Worm (Caenorhabditis elegans) whole organism, late embryonic: ENCODE measurements around the gene srp-3.

Experiments used
- C08G9.2 ChIP-seq: sonication (generic microtip); optimal IDR thresholded peaks from 2 replicates; lab custom pipeline; 2016; ENCODE audit warnings: mild to moderate bottlenecking, missing genetic modification characterization, moderate library complexity, missing compliant biosample characterization
- C38D4.7 ChIP-seq: fragments of 200-800 bp; sonication (Bioruptor generic); optimal IDR thresholded peaks from 2 replicates; lab custom pipeline; 2018; ENCODE audit warnings: mild to moderate bottlenecking, missing genetic modification characterization, moderate library complexity, missing compliant biosample characterization
- F13H6.1 ChIP-seq: sonication (generic microtip); optimal IDR thresholded peaks from 2 replicates; lab custom pipeline; 2016; ENCODE audit warnings: missing genetic modification characterization, missing compliant biosample characterization
- K02D7.2 ChIP-seq: sonication (generic microtip); optimal IDR thresholded peaks from 2 replicates; lab custom pipeline; 2017; ENCODE audit warnings: mild to moderate bottlenecking, missing genetic modification characterization, missing compliant biosample characterization
- K09A11.1 ChIP-seq: sonication (generic microtip); optimal IDR thresholded peaks from 2 replicates; lab custom pipeline; 2017; ENCODE audit warnings: antibody characterized with exemption, mild to moderate bottlenecking, missing genetic modification characterization, missing compliant biosample characterization; ENCODE audit not compliant: insufficient read depth
- T23F11.4 ChIP-seq: fragments of 200-800 bp; sonication (Bioruptor generic); optimal IDR thresholded peaks from 2 replicates; lab custom pipeline; 2018; ENCODE audit warnings: mild to moderate bottlenecking, missing genetic modification characterization, missing compliant biosample characterization
- Y22D7AL.16 ChIP-seq: sonication (generic microtip); optimal IDR thresholded peaks from 2 replicates; lab custom pipeline; 2016; ENCODE audit warnings: missing genetic modification characterization, missing compliant biosample characterization
- ama-1 ChIP-seq: fragments of 150-350 bp; optimal IDR thresholded peaks from 2 replicates; lab custom pipeline; 2014
- ceh-19 ChIP-seq: fragments of 200-800 bp; sonication (Bioruptor generic); optimal IDR thresholded peaks from 2 replicates; lab custom pipeline; 2018; ENCODE audit warnings: mild to moderate bottlenecking, missing genetic modification characterization, missing compliant biosample characterization
- ceh-2 ChIP-seq: sonication (generic microtip); optimal IDR thresholded peaks from 2 replicates; lab custom pipeline; 2016; ENCODE audit warnings: missing genotype, missing genetic modification characterization, missing compliant biosample characterization
- ceh-22 ChIP-seq: sonication (generic microtip); optimal IDR thresholded peaks from 2 replicates; lab custom pipeline; 2017; ENCODE audit warnings: missing biosample characterization, missing genetic modification characterization
- ceh-24 ChIP-seq: sonication (generic microtip); optimal IDR thresholded peaks from 2 replicates; lab custom pipeline; 2016; ENCODE audit warnings: mild to moderate bottlenecking, missing genetic modification characterization, missing compliant biosample characterization
- ceh-30 ChIP-seq: fragments of 150-350 bp; optimal IDR thresholded peaks from 2 replicates; lab custom pipeline; 2014; ENCODE audit warnings: missing biosample characterization, missing genetic modification characterization
- ceh-34 ChIP-seq: sonication (generic microtip); optimal IDR thresholded peaks from 2 replicates; lab custom pipeline; 2016; ENCODE audit warnings: mild to moderate bottlenecking, missing genetic modification characterization, missing compliant biosample characterization
- ceh-48 ChIP-seq: sonication (generic microtip); optimal IDR thresholded peaks from 2 replicates; lab custom pipeline; 2016; ENCODE audit warnings: missing genetic modification characterization, inconsistent platforms, missing compliant biosample characterization
- dve-1 ChIP-seq: sonication (generic microtip); optimal IDR thresholded peaks from 2 replicates; lab custom pipeline; 2017; ENCODE audit warnings: antibody characterized with exemption, mild to moderate bottlenecking, missing genetic modification characterization, missing compliant biosample characterization
- elt-2 ChIP-seq: sonication (generic microtip); optimal IDR thresholded peaks from 2 replicates; lab custom pipeline; 2016; ENCODE audit warnings: missing genetic modification reagents, missing genetic modification characterization, missing compliant biosample characterization
- eyg-1 ChIP-seq: sonication (generic microtip); optimal IDR thresholded peaks from 2 replicates; lab custom pipeline; 2016; ENCODE audit warnings: missing genotype, missing genetic modification characterization, missing compliant biosample characterization
- fax-1 ChIP-seq: sonication (generic microtip); optimal IDR thresholded peaks from 2 replicates; lab custom pipeline; 2016; ENCODE audit warnings: missing genotype, missing genetic modification characterization, missing compliant biosample characterization
- fkh-10 ChIP-seq: fragments of 150-350 bp; optimal IDR thresholded peaks from 2 replicates; lab custom pipeline; 2014; ENCODE audit warnings: missing biosample characterization, missing genetic modification reagents, missing genetic modification characterization
- fkh-6 ChIP-seq: sonication (generic microtip); optimal IDR thresholded peaks from 2 replicates; lab custom pipeline; 2016; ENCODE audit warnings: missing genetic modification characterization, missing compliant biosample characterization
- gmeb-2 ChIP-seq: sonication (generic microtip); optimal IDR thresholded peaks from 2 replicates; lab custom pipeline; 2016; ENCODE audit warnings: missing genetic modification characterization, inconsistent platforms, missing compliant biosample characterization
- hlh-13 ChIP-seq: fragments of 200-800 bp; sonication (Bioruptor generic); optimal IDR thresholded peaks from 2 replicates; lab custom pipeline; 2018; ENCODE audit warnings: mild to moderate bottlenecking, missing genetic modification characterization, missing compliant biosample characterization
- hlh-15 ChIP-seq: sonication (generic microtip); optimal IDR thresholded peaks from 2 replicates; lab custom pipeline; 2016; ENCODE audit warnings: missing genetic modification characterization, missing compliant biosample characterization
- hlh-6 ChIP-seq: sonication (generic microtip); optimal IDR thresholded peaks from 2 replicates; lab custom pipeline; 2016; ENCODE audit warnings: missing genotype, missing genetic modification characterization, missing compliant biosample characterization
- lin-11 ChIP-seq: fragments of 200-800 bp; sonication (Bioruptor generic); optimal IDR thresholded peaks from 2 replicates; lab custom pipeline; 2018; ENCODE audit warnings: mild to moderate bottlenecking, missing genetic modification characterization, missing compliant biosample characterization
- mec-3 ChIP-seq: sonication (generic microtip); optimal IDR thresholded peaks from 2 replicates; lab custom pipeline; 2016; ENCODE audit warnings: borderline replicate concordance, missing genetic modification characterization, missing compliant biosample characterization
- nfya-1 ChIP-seq: sonication (generic microtip); optimal IDR thresholded peaks from 2 replicates; lab custom pipeline; 2017; ENCODE audit warnings: missing genetic modification characterization, mild to moderate bottlenecking, missing compliant biosample characterization, antibody characterized with exemption, moderate library complexity
- nhr-11 ChIP-seq: fragments of 150-350 bp; optimal IDR thresholded peaks from 2 replicates; lab custom pipeline; 2014; ENCODE audit warnings: missing biosample characterization, missing genetic modification characterization
- nhr-232 ChIP-seq: sonication (generic microtip); optimal IDR thresholded peaks from 2 replicates; lab custom pipeline; 2016; ENCODE audit warnings: missing genetic modification characterization, missing compliant biosample characterization
- npax-4 ChIP-seq: sonication (generic microtip); optimal IDR thresholded peaks from 2 replicates; lab custom pipeline; 2016; ENCODE audit warnings: missing genetic modification characterization, missing compliant biosample characterization
- pag-3 ChIP-seq: sonication (generic microtip); optimal IDR thresholded peaks from 2 replicates; lab custom pipeline; 2016; ENCODE audit warnings: missing compliant biosample characterization, missing genetic modification characterization, borderline replicate concordance
- pat-9 ChIP-seq: fragments of 200-800 bp; sonication (Bioruptor generic); optimal IDR thresholded peaks from 2 replicates; lab custom pipeline; 2018; ENCODE audit warnings: mild to moderate bottlenecking, missing genetic modification characterization, moderate library complexity, missing compliant biosample characterization
- pax-1 ChIP-seq: fragments of 150-350 bp; optimal IDR thresholded peaks from 2 replicates; lab custom pipeline; 2014; ENCODE audit warnings: missing biosample characterization, missing genetic modification characterization
- pros-1 ChIP-seq: fragments of 150-350 bp; optimal IDR thresholded peaks from 2 replicates; lab custom pipeline; 2014; ENCODE audit warnings: missing biosample characterization, missing genetic modification reagents, missing genetic modification characterization
- ref-2 ChIP-seq: sonication (generic microtip); optimal IDR thresholded peaks from 2 replicates; lab custom pipeline; 2016; ENCODE audit warnings: missing genetic modification characterization, missing compliant biosample characterization
- rnt-1 ChIP-seq: sonication (generic microtip); optimal IDR thresholded peaks from 2 replicates; lab custom pipeline; 2016; ENCODE audit warnings: missing genetic modification characterization, missing compliant biosample characterization
- sox-2 ChIP-seq: fragments of 200-800 bp; sonication (Bioruptor generic); IDR thresholded peaks from 2 replicates; pipeline ENCODE4 v1.3.6; 2022; ENCODE audit warnings: missing genetic modification reagents, missing genetic modification characterization, missing compliant biosample characterization
- tbx-7 ChIP-seq: sonication (generic microtip); optimal IDR thresholded peaks from 2 replicates; lab custom pipeline; 2016; ENCODE audit warnings: missing genotype, missing genetic modification characterization, missing compliant biosample characterization
- ttx-3 ChIP-seq: sonication (generic microtip); optimal IDR thresholded peaks from 2 replicates; lab custom pipeline; 2016; ENCODE audit warnings: missing genetic modification reagents, missing genetic modification characterization, missing compliant biosample characterization
- unc-42 ChIP-seq: sonication (generic microtip); optimal IDR thresholded peaks from 2 replicates; lab custom pipeline; 2016; ENCODE audit warnings: missing genotype, missing genetic modification characterization, missing compliant biosample characterization
- unc-55 ChIP-seq: sonication (generic microtip); optimal IDR thresholded peaks from 2 replicates; lab custom pipeline; 2017; ENCODE audit warnings: missing biosample characterization, missing genetic modification reagents, missing genetic modification characterization
- unc-86 ChIP-seq: sonication (generic microtip); optimal IDR thresholded peaks from 2 replicates; lab custom pipeline; 2016; ENCODE audit warnings: missing genetic modification characterization, missing compliant biosample characterization

srp-3 gene

ce11 chrV:1908542-1908941 is at the start of gene srp-3:
TSS of gene srp-3 (plus strand) at chrV:1908842.
- TF ChIP-seq fax-1 (tag; lab: Kevin White, UChicago) (no peak), ceh-24 (tag; lab: Kevin White, UChicago) (no peak), ceh-22 (tag; lab: Kevin White, UChicago) (no peak), C08G9.2 (tag; lab: Kevin White, UChicago) (no peak), K09A11.1 (tag; lab: Kevin White, UChicago) (no peak), T23F11.4 (GFP tag; lab: Kevin White, UChicago) (no peak), nhr-232 (tag; lab: Kevin White, UChicago) (no peak), sox-2 (GFP tag; lab: Robert Waterston, UW) (no peak), ttx-3 (tag; lab: Kevin White, UChicago) (no peak), C38D4.7 (GFP tag; lab: Kevin White, UChicago) (no peak), F13H6.1 (tag; lab: Kevin White, UChicago) (no peak), nfya-1 (tag; lab: Kevin White, UChicago) (no peak), rnt-1 (no peak), fkh-10 (no peak), tbx-7 (tag; lab: Kevin White, UChicago) (no peak), dve-1 (tag; lab: Kevin White, UChicago) (no peak)

ce11 chrV:1862954-1863353 is 45.7 kb upstream of the srp-3 start:
- no peak for TF ChIP-seq fkh-6 (tag; lab: Kevin White, UChicago)
- no peak for TF ChIP-seq ceh-22 (tag; lab: Kevin White, UChicago)
- peak; percentile 78 for TF ChIP-seq unc-42 (tag; lab: Kevin White, UChicago)
- no peak for TF ChIP-seq lin-11 (tag; lab: Kevin White, UChicago)
- TF ChIP-seq ttx-3 (tag; lab: Kevin White, UChicago): no peak
- no peak for TF ChIP-seq unc-86 (tag; lab: Kevin White, UChicago)
- no peak for TF ChIP-seq ama-1
- no peak for TF ChIP-seq ceh-19 (GFP tag; lab: Kevin White, UChicago)

ce11 chrV:1864997-1865396 is 43.6 kb upstream of the srp-3 start:
- TF ChIP-seq hlh-13 (GFP tag; lab: Kevin White, UChicago) (no peak), nfya-1 (tag; lab: Kevin White, UChicago) (peak; percentile 86), hlh-15 (tag; lab: Kevin White, UChicago) (no peak), ceh-2 (tag; lab: Kevin White, UChicago) (no peak), nhr-11 (no peak), pat-9 (tag; lab: Kevin White, UChicago) (no peak), npax-4 (tag; lab: Kevin White, UChicago) (no peak), Y22D7AL.16 (tag; lab: Kevin White, UChicago) (no peak)

ce11 chrV:1868025-1868424 is 40.6 kb upstream of the srp-3 start:
- TF ChIP-seq pag-3 (tag; lab: Kevin White, UChicago) (no peak), elt-2 (tag; lab: Kevin White, UChicago) (no peak), eyg-1 (no peak), ceh-30 (tag; lab: Kevin White, UChicago) (no peak), hlh-15 (tag; lab: Kevin White, UChicago) (no peak), ref-2 (tag; lab: Kevin White, UChicago) (no peak)

- peak; percentile 31 for TF ChIP-seq C38D4.7 (GFP tag; lab: Kevin White, UChicago)
- TF ChIP-seq K02D7.2 (tag; lab: Kevin White, UChicago): peak; percentile 52
- TF ChIP-seq mec-3 (tag; lab: Kevin White, UChicago): no peak
- peak; percentile 49 for TF ChIP-seq fkh-10
- TF ChIP-seq ref-2 (tag; lab: Kevin White, UChicago): peak; percentile 61
- peak; percentile 12 for TF ChIP-seq fkh-6 (tag; lab: Kevin White, UChicago)
- no peak for TF ChIP-seq ceh-22 (tag; lab: Kevin White, UChicago)
- peak; percentile 62 for TF ChIP-seq gmeb-2 (tag; lab: Kevin White, UChicago)
- peak; percentile 51 for TF ChIP-seq C08G9.2 (tag; lab: Kevin White, UChicago)
- TF ChIP-seq ceh-34 (tag; lab: Kevin White, UChicago): peak; percentile 68
- peak; percentile 68 for TF ChIP-seq ceh-48
- TF ChIP-seq ceh-2 (tag; lab: Kevin White, UChicago): peak; percentile 70
- TF ChIP-seq pros-1: no peak
- peak; percentile 26 for TF ChIP-seq unc-55 (GFP tag; lab: Kevin White, UChicago)
- peak; percentile 63 for TF ChIP-seq ceh-19 (GFP tag; lab: Kevin White, UChicago)
- no peak for TF ChIP-seq eyg-1
- TF ChIP-seq F13H6.1 (tag; lab: Kevin White, UChicago): no peak
- peak; percentile 59 for TF ChIP-seq pax-1
- no peak for TF ChIP-seq hlh-6 (tag; lab: Kevin White, UChicago)
- peak; percentile 4 for TF ChIP-seq nhr-232 (tag; lab: Kevin White, UChicago)
Observed at ce11 chrV:1868596-1869263, 39.9 kb upstream of the srp-3 start, which contains the start of gene knl-3. TSS of gene knl-3 (plus strand) at chrV:1869213.
